Worm (Caenorhabditis elegans): Measurements from ENCODE around the gene W07G4.7.

The W07G4.7 gene

DNA sequence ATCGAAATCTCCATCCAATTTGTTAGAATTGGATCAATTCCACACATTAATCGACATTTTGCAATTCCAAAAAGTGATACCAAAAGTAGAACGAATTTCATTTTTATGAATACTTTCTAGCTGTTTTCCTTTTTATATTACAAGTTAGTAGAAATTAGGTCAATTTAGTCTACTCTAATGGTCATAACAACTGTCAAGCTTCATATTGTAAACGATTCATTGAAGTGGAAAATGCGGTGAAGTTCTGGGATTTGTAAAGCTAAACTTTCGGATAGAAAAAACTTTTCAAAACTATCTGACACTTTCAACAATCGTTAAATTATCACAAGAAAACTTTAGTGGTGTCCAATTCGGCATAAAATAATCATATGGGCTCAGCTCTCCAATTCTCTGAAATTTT is at the start of gene W07G4.7:
Gene W07G4.7 (minus strand): TSS at position 101 of the 400 bp plus-strand sequence.
- TF ChIP-seq elt-4 (tag; optimal IDR thresholded peaks at IDR 0.05) (no peak), lin-11 (tag; optimal IDR thresholded peaks at IDR 0.05) (no peak), sox-2 (GFP tag; IDR thresholded peaks at IDR 0.05) (no peak), gmeb-2 (tag; optimal IDR thresholded peaks at IDR 0.05) (no peak), odd-2 (tag; optimal IDR thresholded peaks at IDR 0.05) (no peak), ceh-2 (tag; optimal IDR thresholded peaks at IDR 0.05) (no peak), che-1 (tag; optimal IDR thresholded peaks at IDR 0.05) (no peak), ceh-22 (tag; optimal IDR thresholded peaks at IDR 0.05) (no peak), pha-2 (tag; optimal IDR thresholded peaks at IDR 0.05) (no peak), ceh-6 (GFP tag; optimal IDR thresholded peaks at IDR 0.05) (no peak), madf-2 (tag; optimal IDR thresholded peaks at IDR 0.05) (no peak), ahr-1 (tag; optimal IDR thresholded peaks at IDR 0.05) (no peak), hlh-30 (tag; optimal IDR thresholded peaks at IDR 0.05; ENCODE audit: insufficient read depth) (no peak), hlh-8 (tag; optimal IDR thresholded peaks at IDR 0.05) (no peak), sox-4 (tag; optimal IDR thresholded peaks at IDR 0.05) (no peak)

DNA sequence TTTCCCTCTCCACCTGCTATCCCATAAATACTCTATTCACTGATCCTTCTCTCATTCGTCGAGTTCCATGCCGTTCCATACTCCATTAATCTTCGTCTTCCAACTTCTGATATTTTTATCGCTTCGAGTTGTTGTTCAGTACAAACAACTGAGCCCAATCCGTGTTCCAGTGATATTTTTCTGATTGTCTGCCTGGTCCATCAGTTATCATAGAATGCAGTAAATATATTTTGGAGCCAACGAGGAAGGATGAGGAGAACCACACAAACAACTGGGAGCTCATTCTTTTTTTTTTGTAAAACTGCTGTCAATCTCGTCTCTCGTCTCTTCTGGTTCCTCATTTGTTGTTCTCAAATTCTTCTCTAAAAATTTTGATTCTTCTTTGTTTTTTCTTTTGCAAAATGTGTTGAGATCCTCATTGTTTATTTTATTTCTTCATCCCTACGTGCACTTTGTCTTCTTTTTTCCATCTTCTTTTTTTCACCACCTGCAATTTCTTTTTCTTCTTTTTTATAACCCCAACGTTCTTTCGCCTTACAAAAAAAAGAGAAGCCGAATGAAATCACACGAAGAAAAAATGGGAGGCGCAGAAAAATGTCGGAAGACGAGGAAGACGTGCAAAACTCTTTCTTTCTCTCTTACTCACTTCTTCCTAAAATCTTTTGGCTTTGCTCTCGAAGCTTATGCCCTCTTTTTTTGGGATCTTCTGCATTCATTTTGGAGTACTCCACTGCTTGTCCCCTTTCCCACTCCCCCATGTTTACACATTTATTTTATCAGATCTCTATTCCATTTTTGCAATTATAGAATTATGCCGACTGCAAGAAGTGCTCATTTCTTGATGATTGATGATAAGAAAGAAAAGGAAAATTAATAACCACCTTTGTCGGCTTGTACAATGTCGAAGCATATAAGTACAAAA is 49.5 kb upstream of the W07G4.7 start:
- TF ChIP-seq fkh-10 (GFP tag; optimal IDR thresholded peaks at IDR 0.05) (no peak), pag-3 (tag; optimal IDR thresholded peaks at IDR 0.05; ENCODE audit: borderline replicate concordance) (no peak), ceh-18 (tag; optimal IDR thresholded peaks at IDR 0.05) (peak; percentile 54), elt-2 (tag; optimal IDR thresholded peaks at IDR 0.05) (no peak), unc-42 (tag; optimal IDR thresholded peaks at IDR 0.05) (peak; percentile 31), eyg-1 (tag; optimal IDR thresholded peaks at IDR 0.05) (no peak)

DNA sequence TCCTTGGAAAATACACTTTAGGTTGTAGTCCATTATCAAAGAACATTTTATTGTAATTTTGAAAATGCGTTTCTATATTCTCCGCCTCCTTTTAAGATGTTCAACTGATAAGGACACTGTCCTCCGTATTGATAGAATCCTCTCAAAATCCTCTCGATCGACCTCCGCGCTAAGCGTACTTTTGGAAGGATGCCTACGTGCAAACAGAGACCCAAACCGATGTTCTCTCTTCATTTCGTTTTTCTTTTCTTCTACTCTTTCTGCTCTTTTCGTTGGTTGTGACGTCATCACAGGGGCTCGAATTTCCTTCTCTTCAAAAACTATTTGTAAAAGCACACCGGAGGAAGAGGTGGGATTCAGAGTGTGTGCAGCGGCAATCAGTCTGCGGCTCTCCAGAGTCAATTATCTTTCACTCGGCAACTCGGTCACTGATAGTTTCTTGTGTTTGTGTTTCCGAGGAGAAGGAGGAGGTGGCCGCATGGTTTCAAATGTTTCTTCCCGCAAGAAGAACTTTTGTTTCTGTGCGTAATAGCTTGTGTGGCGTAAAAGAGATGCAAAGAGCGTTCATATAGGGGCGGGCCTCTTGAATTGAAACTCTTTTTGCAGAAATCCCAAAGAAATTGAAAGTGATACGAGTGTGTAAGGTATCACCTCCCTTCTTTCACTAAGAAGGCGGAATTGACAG is 48.1 kb upstream of the W07G4.7 start, which contains the start of gene C34B4.2:
Gene C34B4.2 (plus strand): TSS at position 614 of the 685 bp plus-strand sequence.
- TF ChIP-seq fkh-6 (tag; optimal IDR thresholded peaks at IDR 0.05) (no peak), gmeb-2 (tag; optimal IDR thresholded peaks at IDR 0.05) (no peak), pqm-1 (tag; optimal IDR thresholded peaks at IDR 0.05) (no peak), ceh-24 (tag; optimal IDR thresholded peaks at IDR 0.05) (no peak), ceh-30 (tag; optimal IDR thresholded peaks at IDR 0.05) (no peak), ceh-2 (tag; optimal IDR thresholded peaks at IDR 0.05) (peak; percentile 35), pha-4 (tag; optimal IDR thresholded peaks at IDR 0.05) (no peak), K02D7.2 (tag; optimal IDR thresholded peaks at IDR 0.05) (no peak), ceh-34 (tag; optimal IDR thresholded peaks at IDR 0.05) (peak; percentile 77), fkh-10 (GFP tag; optimal IDR thresholded peaks at IDR 0.05) (no peak), Y22D7AL.16 (tag; optimal IDR thresholded peaks at IDR 0.05) (no peak), unc-42 (tag; optimal IDR thresholded peaks at IDR 0.05) (peak; percentile 41), ceh-6 (GFP tag; optimal IDR thresholded peaks at IDR 0.05) (no peak), sdc-2 (tag; optimal IDR thresholded peaks at IDR 0.05) (no peak), C08G9.2 (tag; optimal IDR thresholded peaks at IDR 0.05) (no peak), hlh-13 (GFP tag; optimal IDR thresholded peaks at IDR 0.05) (no peak), ttx-3 (tag; optimal IDR thresholded peaks at IDR 0.05) (no peak), ceh-19 (GFP tag; optimal IDR thresholded peaks at IDR 0.05) (peak; percentile 57), unc-55 (GFP tag; optimal IDR thresholded peaks at IDR 0.05) (no peak), ztf-16 (tag; optimal IDR thresholded peaks at IDR 0.05) (no peak), tbx-2 (tag; optimal IDR thresholded peaks at IDR 0.05) (peak; percentile 45), ceh-9 (tag; optimal IDR thresholded peaks at IDR 0.05) (no peak), madf-2 (tag; optimal IDR thresholded peaks at IDR 0.05) (no peak), pax-1 (tag; optimal IDR thresholded peaks at IDR 0.05) (no peak), mec-3 (tag; optimal IDR thresholded peaks at IDR 0.05; ENCODE audit: borderline replicate concordance) (no peak), ama-1 (optimal IDR thresholded peaks at IDR 0.05) (no peak), hlh-6 (tag; optimal IDR thresholded peaks at IDR 0.05) (no peak), elt-2 (tag; optimal IDR thresholded peaks at IDR 0.05) (peak; percentile 11), rnt-1 (tag; optimal IDR thresholded peaks at IDR 0.05) (peak; percentile 7), ahr-1 (tag; optimal IDR thresholded peaks at IDR 0.05) (no peak), C38D4.7 (GFP tag; optimal IDR thresholded peaks at IDR 0.05) (no peak), nhr-11 (tag; optimal IDR thresholded peaks at IDR 0.05) (no peak), unc-3 (GFP tag; conservative IDR thresholded peaks at IDR 0.05) (no peak), unc-3 (tag; optimal IDR thresholded peaks at IDR 0.05) (no peak)

All from whole organism, late embryonic.